Fruit fly (Drosophila melanogaster) ovary, adult (tissue): Measurements from ENCODE around the gene pyd.

ENCODE experiments used
- CG17801 ChIP-seq: fragments of 200-800 bp; optimal IDR thresholded peaks from 2 replicates; lab custom pipeline; 2019; ENCODE audit warnings: missing biosample characterization, mild to moderate bottlenecking, missing genetic modification characterization, moderate library complexity; ENCODE audit not compliant: partially characterized antibody

The pyd gene

dm6 chr3R:8848190-8848589, 83.5 kb downstream of the pyd start:
- TF ChIP-seq CG17801: no peak

- peak; percentile 43 for TF ChIP-seq CG17801
These were observed 84.5 kb downstream of the pyd start for dm6 chr3R:8847096-8847639.

dm6 chr3R:8846154-8846648, 85.5 kb downstream of the pyd start:
- TF ChIP-seq CG17801: peak; percentile 30

dm6 chr3R:8844955-8845354, 86.7 kb downstream of the pyd start:
- TF ChIP-seq CG17801: no peak

- TF ChIP-seq CG17801: no peak
These were observed 87.6 kb downstream of the pyd start for dm6 chr3R:8843942-8844637.

- no peak for TF ChIP-seq CG17801
These were observed 90.2 kb downstream of the pyd start for dm6 chr3R:8841533-8841932.

dm6 chr3R:8841038-8841437, 90.7 kb downstream of the pyd start:
- no peak for TF ChIP-seq CG17801

dm6 chr3R:8823761-8824499, 107.8 kb downstream of the pyd start, which contains the start of the genes IscU and CG8379:
Gene IscU, minus strand, starts transcription at chr3R:8824177.
Gene CG8379, plus strand, starts transcription at chr3R:8824411.
- TF ChIP-seq CG17801: peak; percentile 73

- no peak for TF ChIP-seq CG17801
These were observed 108.8 kb downstream of the pyd start for dm6 chr3R:8822919-8823318.

dm6 chr3R:8821623-8822022, 110.1 kb downstream of the pyd start, which contains the start of gene CG8369:
Gene CG8369, plus strand, starts transcription at chr3R:8822008.
- no peak for TF ChIP-seq CG17801

dm6 chr3R:8820428-8820912, 111.2 kb downstream of the pyd start, which contains the start of gene aqz:
Gene aqz, minus strand, starts transcription at chr3R:8820682.
- peak; percentile 67 for TF ChIP-seq CG17801

- TF ChIP-seq CG17801: no peak
These were observed 112.1 kb downstream of the pyd start for dm6 chr3R:8819551-8820057.

- TF ChIP-seq CG17801: no peak
These were observed 113.5 kb downstream of the pyd start for dm6 chr3R:8818239-8818638.

dm6 chr3R:8815074-8815473, 116.6 kb downstream of the pyd start:
- TF ChIP-seq CG17801: no peak

- no peak for TF ChIP-seq CG17801
These were observed 117.6 kb downstream of the pyd start for dm6 chr3R:8814029-8814647.

- no peak for TF ChIP-seq CG17801
These were observed 118.5 kb downstream of the pyd start, which contains the start of gene CG9837 for dm6 chr3R:8813164-8813629. Gene CG9837, minus strand, starts transcription at chr3R:8813579.
